Fruit fly (Drosophila melanogaster): Measurements from ENCODE around the gene Chsy.

Gene Chsy

DNA sequence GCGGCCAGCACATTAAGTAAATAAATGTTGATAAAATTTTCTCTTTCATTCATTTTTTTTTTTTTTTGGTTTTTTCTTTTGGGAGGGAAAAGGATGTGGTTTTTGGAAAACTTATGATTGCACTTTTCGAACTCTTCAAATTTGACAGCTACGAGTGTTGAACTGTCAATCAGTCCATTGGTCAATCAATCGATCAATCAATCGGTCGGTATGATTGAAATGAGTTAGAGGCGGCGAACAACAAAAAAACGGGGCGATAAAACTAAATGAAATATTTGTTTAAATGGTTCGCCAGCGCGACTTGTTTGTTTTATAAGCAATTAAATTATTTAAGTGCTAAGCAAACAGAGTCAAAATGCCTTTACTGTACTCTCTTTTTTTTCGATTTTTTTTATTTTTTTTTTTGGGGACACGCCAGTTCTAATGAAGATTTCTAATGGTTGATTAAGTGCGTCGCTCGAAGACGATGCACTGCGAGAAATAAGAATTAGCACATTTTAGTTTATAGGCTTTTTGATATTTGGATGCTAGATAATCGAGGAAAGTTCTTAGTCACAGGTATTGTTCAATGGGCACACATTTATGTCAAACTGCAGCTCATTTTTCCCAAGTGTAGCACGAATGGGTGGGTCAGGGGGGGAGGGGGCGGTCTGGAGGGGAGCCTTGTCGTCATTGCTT is 25.8 kb upstream of the Chsy start (continued):
- TF ChIP-seq CG3065 (GFP tag; optimal IDR thresholded peaks at IDR 0.05) (peak; percentile 37), CG9817 (tag; optimal IDR thresholded peaks at IDR 0.05) (peak; percentile 88), Ada2b (GFP tag; IDR thresholded peaks at IDR 0.05) (peak; percentile 74), CG1024 (GFP tag; IDR thresholded peaks at IDR 0.05) (peak; percentile 76), ase (GFP tag; IDR thresholded peaks at IDR 0.05) (peak; percentile 80; the same call in 2 of the 3 replicates), MBD-R2 (GFP tag; IDR thresholded peaks at IDR 0.05) (peak; percentile 40; the same call in 1 of the 2 replicates), CG4328 (GFP tag; optimal IDR thresholded peaks at IDR 0.05) (peak; percentile 47), gt (GFP tag; IDR thresholded peaks at IDR 0.05) (peak; percentile 56; the same call in 1 of the 2 replicates), fd102C (GFP tag; optimal IDR thresholded peaks at IDR 0.05) (no peak), CG9215 (GFP tag; IDR thresholded peaks at IDR 0.05) (peak; percentile 63), cad (GFP tag; optimal IDR thresholded peaks at IDR 0.05) (no peak), CG11398 (GFP tag; optimal IDR thresholded peaks at IDR 0.05) (peak; percentile 62), jigr1 (GFP tag; IDR thresholded peaks at IDR 0.05) (peak; percentile 69; the same call in 2 of the 3 replicates), Sry-δ (GFP tag; optimal IDR thresholded peaks at IDR 0.05) (peak; percentile 27), Awh (GFP tag; IDR thresholded peaks at IDR 0.05) (peak; percentile 78), trh (GFP tag; optimal IDR thresholded peaks at IDR 0.05) (peak; percentile 56), H2.0 (GFP tag; IDR thresholded peaks at IDR 0.05) (peak; percentile 54), C15 (GFP tag; IDR thresholded peaks at IDR 0.05) (no peak), ato (GFP tag; IDR thresholded peaks at IDR 0.05; ENCODE audit: partially characterized antibody) (no peak), cas (GFP tag; IDR thresholded peaks at IDR 0.05) (no peak), ham (GFP tag; IDR thresholded peaks at IDR 0.05) (0 out of 2 replicates have a peak, but pooled peaks have one; percentile 24), ab (GFP tag; optimal IDR thresholded peaks at IDR 0.05) (no peak), inv (GFP tag; IDR thresholded peaks at IDR 0.05; ENCODE audit: partially characterized antibody) (no peak), CG12219 (GFP tag; optimal IDR thresholded peaks at IDR 0.05) (peak; percentile 78), Dfd (GFP tag; optimal IDR thresholded peaks at IDR 0.05) (no peak), fd3F (GFP tag; optimal IDR thresholded peaks at IDR 0.05) (peak; percentile 62), HLH54F (GFP tag; optimal IDR thresholded peaks at IDR 0.05) (peak; percentile 59), Kr (GFP tag; optimal IDR thresholded peaks at IDR 0.05) (no peak), CG3163 (GFP tag; optimal IDR thresholded peaks at IDR 0.05) (peak; percentile 37), Usf (GFP tag; optimal IDR thresholded peaks at IDR 0.05) (peak; percentile 50), Sry-β (GFP tag; optimal IDR thresholded peaks at IDR 0.05) (peak; percentile 46), CG14667 (GFP tag; IDR thresholded peaks at IDR 0.05) (peak; percentile 69), bcd (GFP tag; optimal IDR thresholded peaks at IDR 0.05) (peak; percentile 83), Rx (GFP tag; IDR thresholded peaks at IDR 0.05) (peak; percentile 76), pum (GFP tag; optimal IDR thresholded peaks at IDR 0.05) (peak; percentile 65), CG6791 (GFP tag; IDR thresholded peaks at IDR 0.05; ENCODE audit: partially characterized antibody) (no peak), CG3838 (GFP tag; optimal IDR thresholded peaks at IDR 0.05) (no peak), Mrtf (GFP tag; IDR thresholded peaks at IDR 0.05) (peak; percentile 77), vfl (GFP tag; optimal IDR thresholded peaks at IDR 0.05) (peak; percentile 27), maf-S (GFP tag; optimal IDR thresholded peaks at IDR 0.05) (peak; percentile 73), CG13424 (tag; optimal IDR thresholded peaks at IDR 0.05) (peak; percentile 82), CG4854 (GFP tag; optimal IDR thresholded peaks at IDR 0.05) (no peak), Doc2 (GFP tag; IDR thresholded peaks at IDR 0.05) (no peak), Fer3 (tag; optimal IDR thresholded peaks at IDR 0.05) (peak; percentile 71), Antp (GFP tag; optimal IDR thresholded peaks at IDR 0.05) (peak; percentile 77), sc (optimal IDR thresholded peaks at IDR 0.05) (no peak), sc (GFP tag; optimal IDR thresholded peaks at IDR 0.05) (peak; percentile 79), gcm (GFP tag; optimal IDR thresholded peaks at IDR 0.05) (peak; percentile 56), Opbp (GFP tag; IDR thresholded peaks at IDR 0.05; ENCODE audit: partially characterized antibody) (no peak), CG13123 (GFP tag; optimal IDR thresholded peaks at IDR 0.05) (peak; percentile 65), hbn (GFP tag; IDR thresholded peaks at IDR 0.05; ENCODE audit: partially characterized antibody) (no peak)

Data from whole organism, embryonic.